Worm (Caenorhabditis elegans): ENCODE results near the gene C03B1.6.

ce11 chrX:6373348-6373747, 23.2 kb downstream of the C03B1.6 start, which contains the start of gene C03B1.17:
- no peak for TF ChIP-seq tab-1 (GFP tag; IDR thresholded peaks at IDR 0.05)
- no peak for TF ChIP-seq med-1 (GFP tag; optimal IDR thresholded peaks at IDR 0.05; ENCODE audit: insufficient read depth)
- TF ChIP-seq ztf-29 (GFP tag; IDR thresholded peaks at IDR 0.05) = no peak
